Worm (Caenorhabditis elegans) whole organism, early embryonic: Measurements from ENCODE around the gene Y52E8A.1.

Source experiments
- B0310.2 ChIP-seq: sonication (generic microtip); optimal IDR thresholded peaks from 2 replicates; lab custom pipeline; 2016; ENCODE audit warnings: mild to moderate bottlenecking, missing genetic modification characterization, missing compliant biosample characterization
- ama-1 ChIP-seq: fragments of 150-350 bp; optimal IDR thresholded peaks from 2 replicates; lab custom pipeline; 2014
- ets-7 ChIP-seq: sonication (generic microtip); optimal IDR thresholded peaks from 2 replicates; lab custom pipeline; 2016; ENCODE audit warnings: missing genotype, missing genetic modification characterization, missing compliant biosample characterization
- flt-1 ChIP-seq: fragments of 200-800 bp; sonication (Bioruptor generic); IDR thresholded peaks from 2 replicates; pipeline ENCODE4 v1.3.6; 2022; ENCODE audit warnings: missing genetic modification characterization, missing compliant biosample characterization
- tbx-37 ChIP-seq: fragments of 200-800 bp; sonication (Bioruptor generic); conservative IDR thresholded peaks from 2 replicates; pipeline ENCODE4 v1.3.6; 2022; ENCODE audit warnings: missing genetic modification reagents, missing genetic modification characterization, missing compliant biosample characterization

ce11 chrII:4328716-4329115 is 6.8 kb downstream of the Y52E8A.1 start, which contains the start of gene H20J04.4:
- TF ChIP-seq tbx-37 (no peak), ama-1 (lab: Kevin White, UChicago) (no peak), ets-7 (tag; lab: Kevin White, UChicago) (no peak), B0310.2 (tag; lab: Kevin White, UChicago) (no peak), flt-1 (GFP tag; lab: Robert Waterston, UW) (no peak)
